Fruit fly (Drosophila melanogaster) whole organism, embryonic: Measurements from ENCODE around the gene euc.
A peak's percentile ranks its signal among the peaks of the same experiment; 100 is the strongest.

ENCODE experiments used
- Atf3 ChIP-seq: fragments of 200-800 bp; sonication (Bioruptor generic); optimal IDR thresholded peaks from 3 replicates; lab custom pipeline; 2016; ENCODE audit warnings: missing biosample characterization, missing genetic modification characterization
- CG10267 ChIP-seq: fragments of 200-800 bp; sonication (Bioruptor generic); optimal IDR thresholded peaks from 2 replicates; lab custom pipeline; 2018; ENCODE audit warnings: missing biosample characterization, mild to moderate bottlenecking, missing genetic modification characterization, moderate library complexity
- CG10654 ChIP-seq: fragments of 200-800 bp; sonication (Bioruptor generic); optimal IDR thresholded peaks from 2 replicates; lab custom pipeline; 2016; ENCODE audit warnings: missing biosample characterization, missing genetic modification characterization
- CG12744 ChIP-seq: fragments of 200-800 bp; sonication (Bioruptor generic); optimal IDR thresholded peaks from 2 replicates; lab custom pipeline; 2016; ENCODE audit warnings: missing biosample characterization, missing genetic modification characterization
- CG15011 ChIP-seq: fragments of 200-800 bp; sonication (Bioruptor generic); optimal IDR thresholded peaks from 3 replicates; lab custom pipeline; 2018; ENCODE audit warnings: missing biosample characterization, mild to moderate bottlenecking, missing genetic modification characterization
- CG15601 ChIP-seq: fragments of 200-800 bp; sonication (Bioruptor generic); optimal IDR thresholded peaks from 3 replicates; lab custom pipeline; 2019; ENCODE audit warnings: missing biosample characterization, mild to moderate bottlenecking, missing genetic modification characterization, moderate library complexity
- CG16815 ChIP-seq: fragments of 200-800 bp; sonication (Bioruptor generic); optimal IDR thresholded peaks from 3 replicates; lab custom pipeline; 2017; ENCODE audit warnings: missing biosample characterization, mild to moderate bottlenecking, missing genetic modification characterization
- CG16863 ChIP-seq: fragments of 200-800 bp; sonication (Bioruptor generic); optimal IDR thresholded peaks from 3 replicates; lab custom pipeline; 2016; ENCODE audit warnings: missing biosample characterization, missing genetic modification characterization
- CG17912 ChIP-seq: fragments of 200-800 bp; sonication (Bioruptor generic); optimal IDR thresholded peaks from 2 replicates; lab custom pipeline; 2018; ENCODE audit warnings: missing biosample characterization, mild to moderate bottlenecking, missing genetic modification characterization
- CG3163 ChIP-seq: fragments of 200-800 bp; sonication (Bioruptor generic); optimal IDR thresholded peaks from 3 replicates; lab custom pipeline; 2016; ENCODE audit warnings: missing biosample characterization, missing genetic modification characterization
- CG32532 ChIP-seq: fragments of 200-800 bp; sonication (Bioruptor generic); IDR thresholded peaks from 2 replicates; pipeline ENCODE4 v1.3.6; 2022; ENCODE audit warnings: missing biosample characterization, missing genetic modification characterization
- CG4328 ChIP-seq: fragments of 200-800 bp; sonication (Bioruptor generic); optimal IDR thresholded peaks from 3 replicates; lab custom pipeline; 2017; ENCODE audit warnings: missing biosample characterization, missing genetic modification reagents, missing genetic modification characterization
- CG4360 ChIP-seq: fragments of 200-800 bp; sonication (Bioruptor generic); IDR thresholded peaks from 2 replicates; pipeline ENCODE4 v1.3.6; 2022; ENCODE audit warnings: missing biosample characterization, missing genetic modification characterization
- CG43689 ChIP-seq: fragments of 200-800 bp; sonication (Bioruptor generic); IDR thresholded peaks from 2 replicates; pipeline ENCODE4 v1.3.6; 2022; ENCODE audit warnings: missing biosample characterization, missing genetic modification characterization
- CG6654 ChIP-seq: fragments of 200-800 bp; sonication (Bioruptor generic); optimal IDR thresholded peaks from 2 replicates; lab custom pipeline; 2017; ENCODE audit warnings: missing biosample characterization, mild to moderate bottlenecking, missing genetic modification characterization
- CG6765 ChIP-seq: fragments of 200-800 bp; sonication (Bioruptor generic); optimal IDR thresholded peaks from 3 replicates; lab custom pipeline; 2017; ENCODE audit warnings: missing biosample characterization, mild to moderate bottlenecking, missing genetic modification characterization
- CG6813 ChIP-seq: fragments of 200-800 bp; sonication (Bioruptor generic); optimal IDR thresholded peaks from 2 replicates; lab custom pipeline; 2017; ENCODE audit warnings: missing biosample characterization, missing genetic modification characterization, mild to moderate bottlenecking, moderate library complexity, missing genetic modification reagents
- CG7987 ChIP-seq: fragments of 200-800 bp; sonication (Bioruptor generic); optimal IDR thresholded peaks from 2 replicates; lab custom pipeline; 2018; ENCODE audit warnings: missing biosample characterization, mild to moderate bottlenecking, missing genetic modification characterization, moderate library complexity
- CG8359 ChIP-seq: fragments of 200-800 bp; sonication (Bioruptor generic); optimal IDR thresholded peaks from 2 replicates; lab custom pipeline; 2017; ENCODE audit warnings: missing biosample characterization, mild to moderate bottlenecking, missing genetic modification characterization, borderline replicate concordance
- Dref ChIP-seq: fragments of 200-800 bp; sonication (Bioruptor generic); IDR thresholded peaks from 2 replicates; pipeline ENCODE4 v1.3.6; 2022; ENCODE audit warnings: missing biosample characterization, missing genetic modification characterization
- ERR ChIP-seq: fragments of 200-800 bp; sonication (Bioruptor generic); optimal IDR thresholded peaks from 2 replicates; lab custom pipeline; 2016; ENCODE audit warnings: missing biosample characterization, missing genetic modification characterization
- Gsc ChIP-seq: fragments of 200-800 bp; sonication (Bioruptor generic); IDR thresholded peaks from 2 replicates; pipeline ENCODE4 v1.3.6; 2022; ENCODE audit warnings: missing biosample characterization, missing genetic modification characterization
- Hr39 ChIP-seq: fragments of >200 bp; optimal IDR thresholded peaks from 2 replicates; lab custom pipeline; 2017
- Lim3 ChIP-seq: fragments of 200-800 bp; sonication (Bioruptor generic); IDR thresholded peaks from 2 replicates; pipeline ENCODE4 v1.3.6; 2022; ENCODE audit warnings: missing biosample characterization, missing genetic modification characterization
- Opbp ChIP-seq: fragments of 200-800 bp; sonication (Bioruptor generic); IDR thresholded peaks from 3 replicates; pipeline ENCODE4 v1.3.6; 2022; ENCODE audit warnings: missing biosample characterization, missing genetic modification characterization; ENCODE audit not compliant: partially characterized antibody
- Scr ChIP-seq: fragments of 200-800 bp; sonication (Bioruptor generic); IDR thresholded peaks from 2 replicates; pipeline ENCODE4 v1.3.6; 2022; ENCODE audit warnings: missing biosample characterization, missing genetic modification characterization; ENCODE audit not compliant: partially characterized antibody
- Side ChIP-seq: fragments of 200-800 bp; sonication (Bioruptor generic); optimal IDR thresholded peaks from 2 replicates; lab custom pipeline; 2016; ENCODE audit warnings: missing biosample characterization, missing genetic modification characterization
- Stat92E ChIP-seq, 3 experiments: fragments of >200 bp in 2 of 3; fragments of 200-800 bp in 1 of 3; sonication (Bioruptor generic) in 1 of 3; optimal IDR thresholded peaks; 2 replicates each; lab custom pipeline; 2017 to 2019; ENCODE audit warnings: missing biosample characterization in 3 of 3, missing genetic modification characterization in 3 of 3, mild to moderate bottlenecking in 1 of 3, moderate library complexity in 1 of 3
- bbx ChIP-seq: fragments of 200-800 bp; sonication (Bioruptor generic); IDR thresholded peaks from 2 replicates; pipeline ENCODE4 v1.3.6; 2022; ENCODE audit warnings: missing biosample characterization, missing genetic modification characterization; ENCODE audit not compliant: partially characterized antibody
- cg ChIP-seq: fragments of 200-800 bp; sonication (Bioruptor generic); optimal IDR thresholded peaks from 3 replicates; lab custom pipeline; 2019; ENCODE audit warnings: missing biosample characterization, mild to moderate bottlenecking, missing genetic modification characterization, moderate library complexity
- chif ChIP-seq, 2 experiments: fragments of 200-800 bp; sonication (Bioruptor generic); optimal IDR thresholded peaks; 3 replicates each; lab custom pipeline; 2016; ENCODE audit warnings: missing biosample characterization in 2 of 2, missing genetic modification characterization in 2 of 2
- eve ChIP-seq, 2 experiments: fragments of >200 bp; optimal IDR thresholded peaks; 2 replicates each; lab custom pipeline; 2017; ENCODE audit warnings: missing biosample characterization in 2 of 2, missing genetic modification characterization in 2 of 2
- exex ChIP-seq: fragments of 200-800 bp; sonication (Bioruptor generic); optimal IDR thresholded peaks from 4 replicates; lab custom pipeline; 2018; ENCODE audit warnings: missing biosample characterization, mild to moderate bottlenecking, missing genetic modification characterization, moderate library complexity
- fd3F ChIP-seq: fragments of 200-800 bp; sonication (Bioruptor generic); optimal IDR thresholded peaks from 2 replicates; lab custom pipeline; 2018; ENCODE audit warnings: missing biosample characterization, mild to moderate bottlenecking, missing genetic modification characterization, moderate library complexity
- fru ChIP-seq: fragments of >200 bp; optimal IDR thresholded peaks from 2 replicates; lab custom pipeline; 2017
- gce ChIP-seq: fragments of 200-800 bp; sonication (Bioruptor generic); IDR thresholded peaks from 3 replicates; pipeline ENCODE4 v1.3.6; 2022; ENCODE audit warnings: missing biosample characterization, missing genetic modification characterization
- hb ChIP-seq: fragments of 200-800 bp; sonication (Bioruptor generic); IDR thresholded peaks from 3 replicates; pipeline ENCODE4 v1.3.6; 2022; ENCODE audit warnings: missing biosample characterization, missing genetic modification characterization; ENCODE audit not compliant: partially characterized antibody
- hkb ChIP-seq, 2 experiments: fragments of 200-800 bp in 1 of 2; fragments of >200 bp in 1 of 2; sonication (Bioruptor generic) in 1 of 2; IDR thresholded peaks in 1 of 2; optimal IDR thresholded peaks in 1 of 2; 2 replicates each; pipeline versions ENCODE4 v1.3.6 to Lab custom; 2017 to 2022; ENCODE audit warnings: missing biosample characterization in 1 of 2, missing genetic modification characterization in 1 of 2
- nom ChIP-seq: fragments of 200-800 bp; sonication (Bioruptor generic); optimal IDR thresholded peaks from 2 replicates; lab custom pipeline; 2017; ENCODE audit warnings: missing biosample characterization, missing genetic modification characterization, mild to moderate bottlenecking, moderate library complexity, missing genetic modification reagents
- psq ChIP-seq: fragments of 200-800 bp; sonication (Bioruptor generic); optimal IDR thresholded peaks from 2 replicates; lab custom pipeline; 2017; ENCODE audit warnings: missing biosample characterization, missing genetic modification characterization
- pzg ChIP-seq: fragments of 200-800 bp; sonication (Bioruptor generic); optimal IDR thresholded peaks from 3 replicates; lab custom pipeline; 2018; ENCODE audit warnings: missing biosample characterization, mild to moderate bottlenecking, missing genetic modification characterization, moderate library complexity
- repo ChIP-seq: fragments of 200-800 bp; sonication (Bioruptor generic); optimal IDR thresholded peaks from 2 replicates; lab custom pipeline; 2016; ENCODE audit warnings: missing biosample characterization, missing genetic modification characterization
- slou ChIP-seq: fragments of 200-800 bp; sonication (Bioruptor generic); optimal IDR thresholded peaks from 3 replicates; lab custom pipeline; 2016; ENCODE audit warnings: missing biosample characterization, missing genetic modification characterization
- so ChIP-seq: fragments of 200-800 bp; sonication (Bioruptor generic); IDR thresholded peaks from 3 replicates; pipeline ENCODE4 v1.3.6; 2022; ENCODE audit warnings: missing biosample characterization, missing genetic modification characterization
- sr ChIP-seq: fragments of 200-800 bp; sonication (Bioruptor generic); IDR thresholded peaks from 3 replicates; pipeline ENCODE4 v1.3.6; 2022; ENCODE audit warnings: missing biosample characterization, missing genetic modification characterization
- ssp ChIP-seq: fragments of 200-800 bp; sonication (Bioruptor generic); IDR thresholded peaks from 2 replicates; pipeline ENCODE4 v1.3.6; 2022; ENCODE audit warnings: missing biosample characterization, missing genetic modification characterization
- tna ChIP-seq: fragments of 200-800 bp; sonication (Bioruptor generic); IDR thresholded peaks from 2 replicates; pipeline ENCODE4 v1.3.6; 2022; ENCODE audit warnings: missing biosample characterization, missing genetic modification characterization; ENCODE audit not compliant: partially characterized antibody
- ttk ChIP-seq: fragments of 200-800 bp; sonication (Bioruptor generic); IDR thresholded peaks from 2 replicates; pipeline ENCODE4 v2.1.2; 2022; ENCODE audit warnings: missing biosample characterization, missing genetic modification characterization
- twi ChIP-seq: fragments of 200-800 bp; optimal IDR thresholded peaks from 2 replicates; lab custom pipeline; 2019; ENCODE audit warnings: missing biosample characterization, mild to moderate bottlenecking, missing genetic modification characterization, moderate library complexity
- wor ChIP-seq: fragments of 200-800 bp; sonication (Bioruptor generic); IDR thresholded peaks from 2 replicates; pipeline ENCODE4 v1.3.6; 2022; ENCODE audit warnings: missing biosample characterization, missing genetic modification characterization

Gene euc

DNA sequence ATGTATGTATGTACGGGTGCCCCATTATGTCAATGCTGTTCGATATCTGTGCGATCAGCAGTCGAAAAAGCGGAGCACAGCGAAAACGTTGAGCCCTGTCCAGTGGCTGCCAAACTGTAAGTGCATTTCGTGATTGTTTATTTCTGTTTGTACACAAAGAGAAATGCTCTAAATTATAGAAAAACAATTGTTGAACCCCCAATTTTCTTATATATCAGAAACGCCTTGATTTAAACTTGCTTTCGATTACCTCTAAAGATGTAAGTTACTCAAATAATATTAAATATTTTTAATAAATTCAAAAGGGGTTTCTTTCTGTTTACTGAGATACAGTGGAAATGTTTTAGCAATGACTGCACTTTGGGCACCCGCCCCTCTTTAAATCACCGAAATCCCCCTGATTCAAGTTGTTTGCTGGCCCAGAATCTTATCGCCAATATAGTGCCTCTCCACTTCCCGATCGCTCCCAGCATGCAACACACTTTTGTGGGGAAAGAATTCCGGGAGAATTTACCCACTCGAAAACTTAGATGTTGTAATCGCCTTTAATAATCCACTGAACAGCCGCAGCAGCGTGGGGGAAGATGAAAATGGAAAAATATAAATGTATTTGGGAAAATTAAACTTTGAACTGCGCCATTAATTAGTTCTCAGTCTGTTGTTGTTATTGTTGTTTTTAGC is 36.3 kb upstream of the euc start (continued):
- no peak for TF ChIP-seq repo
- no peak for TF ChIP-seq hb (GFP tag; lab: Robert Waterston, UW)
- TF ChIP-seq CG4360 (GFP tag; lab: Robert Waterston, UW): peak; percentile 39; the same call in 1 of the 2 replicates
- TF ChIP-seq so (GFP tag; lab: Robert Waterston, UW): no peak
- no peak for TF ChIP-seq Opbp (GFP tag; lab: Robert Waterston, UW)
- TF ChIP-seq Hr39: no peak
- TF ChIP-seq fd3F (GFP tag; lab: Kevin White, UChicago): no peak
- no peak for TF ChIP-seq Atf3 (GFP tag; lab: Kevin White, UChicago)
- TF ChIP-seq Lim3 (GFP tag; lab: Robert Waterston, UW): no peak
- no peak for TF ChIP-seq CG6813 (GFP tag; lab: Kevin White, UChicago)
- TF ChIP-seq ssp (GFP tag; lab: Robert Waterston, UW): no peak
- TF ChIP-seq CG10654: no peak
- no peak for TF ChIP-seq CG3163 (GFP tag; lab: Kevin White, UChicago)
- peak; percentile 62 for TF ChIP-seq ttk (GFP tag; lab: Robert Waterston, UW)
- TF ChIP-seq CG12744 (GFP tag; lab: Kevin White, UChicago): no peak
- TF ChIP-seq wor (GFP tag; lab: Robert Waterston, UW): no peak
- TF ChIP-seq CG15601 (tag; lab: Kevin White, UChicago): peak; percentile 65
- no peak for TF ChIP-seq slou (GFP tag; lab: Kevin White, UChicago)
- no peak for TF ChIP-seq CG8359 (GFP tag; lab: Kevin White, UChicago)
- no peak for TF ChIP-seq CG43689 (GFP tag; lab: Robert Waterston, UW)
- no peak for TF ChIP-seq Gsc (GFP tag; lab: Robert Waterston, UW)
- no peak for TF ChIP-seq CG16815 (GFP tag; lab: Kevin White, UChicago)
- no peak for TF ChIP-seq CG32532 (GFP tag; lab: Robert Waterston, UW)
- peak; percentile 94 for TF ChIP-seq CG6654 (GFP tag; lab: Kevin White, UChicago)
- TF ChIP-seq pzg (GFP tag; lab: Kevin White, UChicago): no peak
- TF ChIP-seq cg (GFP tag; lab: Kevin White, UChicago): no peak
- TF ChIP-seq chif (GFP tag; optimal IDR thresholded peaks at IDR 0.05; lab: Kevin White, UChicago): peak in 1 of 2 experiments; percentile 15
- TF ChIP-seq CG17912 (GFP tag; lab: Kevin White, UChicago): no peak
- TF ChIP-seq twi (tag; lab: Kevin White, UChicago): no peak
- TF ChIP-seq Scr (GFP tag; lab: Robert Waterston, UW): no peak
- TF ChIP-seq sr: no peak
- peak; percentile 52 for TF ChIP-seq CG10267 (tag; lab: Kevin White, UChicago)
- TF ChIP-seq gce (GFP tag; lab: Robert Waterston, UW): 0 out of 3 replicates have a peak, but pooled peaks have one; percentile 38
- TF ChIP-seq CG4328 (GFP tag; lab: Kevin White, UChicago): no peak
- no peak for TF ChIP-seq exex (tag; lab: Kevin White, UChicago)
- TF ChIP-seq Dref (GFP tag; lab: Robert Waterston, UW): no peak
- no peak for TF ChIP-seq CG6765 (GFP tag; lab: Kevin White, UChicago)
- no peak for TF ChIP-seq CG15011 (GFP tag; lab: Kevin White, UChicago)
- TF ChIP-seq tna: no peak
- TF ChIP-seq nom (GFP tag; lab: Kevin White, UChicago): no peak
- no peak for TF ChIP-seq psq
- no peak for TF ChIP-seq eve (GFP tag; optimal IDR thresholded peaks at IDR 0.05; lab: Kevin White, UChicago)
- no peak for TF ChIP-seq Stat92E (GFP tag; optimal IDR thresholded peaks at IDR 0.05; lab: Kevin White, UChicago)
- TF ChIP-seq Side: no peak
- no peak for TF ChIP-seq bbx (GFP tag; lab: Robert Waterston, UW)
- no peak for TF ChIP-seq hkb (optimal IDR thresholded peaks at IDR 0.05; lab: Kevin White, UChicago)
- TF ChIP-seq hkb (GFP tag; IDR thresholded peaks at IDR 0.05; lab: Robert Waterston, UW): peak; percentile 55
- no peak for TF ChIP-seq fru (lab: Kevin White, UChicago)
- no peak for TF ChIP-seq ERR
- no peak for TF ChIP-seq CG7987 (GFP tag; lab: Kevin White, UChicago)
- TF ChIP-seq CG16863 (GFP tag; lab: Kevin White, UChicago): no peak
